Worm (Caenorhabditis elegans) whole organism, midembryonic: ENCODE data around the gene F29F11.20.

Source experiments
- T22C8.4 ChIP-seq: fragments of 200-800 bp; sonication (Bioruptor generic); IDR thresholded peaks from 2 replicates; pipeline ENCODE4 v1.3.6; 2022; ENCODE audit warnings: missing genetic modification characterization, missing compliant biosample characterization
- cog-1 ChIP-seq: sonication (generic microtip); optimal IDR thresholded peaks from 2 replicates; lab custom pipeline; 2016; ENCODE audit warnings: missing genetic modification characterization, missing compliant biosample characterization
- flt-1 ChIP-seq: fragments of 200-800 bp; sonication (Bioruptor generic); IDR thresholded peaks from 2 replicates; pipeline ENCODE4 v1.3.6; 2022; ENCODE audit warnings: missing genetic modification characterization, missing compliant biosample characterization
- klf-2 ChIP-seq: fragments of 200-800 bp; sonication (Bioruptor generic); conservative IDR thresholded peaks from 2 replicates; pipeline ENCODE4 v1.3.6; 2022; ENCODE audit warnings: missing genetic modification reagents, missing genetic modification characterization, missing compliant biosample characterization
- med-1 ChIP-seq: sonication (generic microtip); optimal IDR thresholded peaks from 2 replicates; lab custom pipeline; 2017; ENCODE audit warnings: missing genetic modification characterization, mild to moderate bottlenecking, missing compliant biosample characterization, antibody characterized with exemption, missing genetic modification reagents; ENCODE audit not compliant: insufficient read depth
- ref-1 ChIP-seq: fragments of 200-800 bp; sonication (Bioruptor generic); conservative IDR thresholded peaks from 2 replicates; pipeline ENCODE4 v1.3.6; 2022; ENCODE audit warnings: missing genetic modification reagents, missing genetic modification characterization, missing compliant biosample characterization
- tab-1 ChIP-seq: fragments of 200-800 bp; sonication (Bioruptor generic); IDR thresholded peaks from 2 replicates; pipeline ENCODE4 v1.3.6; 2022; ENCODE audit warnings: missing genetic modification characterization, missing compliant biosample characterization
- ztf-23 ChIP-seq: fragments of 200-800 bp; sonication (Bioruptor generic); IDR thresholded peaks from 2 replicates; pipeline ENCODE4 v1.3.6; 2022; ENCODE audit warnings: missing genetic modification reagents, missing genetic modification characterization, missing compliant biosample characterization
- ztf-29 ChIP-seq: fragments of 200-800 bp; sonication (Bioruptor generic); IDR thresholded peaks from 2 replicates; pipeline ENCODE4 v1.3.6; 2022; ENCODE audit warnings: missing genetic modification reagents, missing genetic modification characterization, missing compliant biosample characterization

The F29F11.20 gene

DNA sequence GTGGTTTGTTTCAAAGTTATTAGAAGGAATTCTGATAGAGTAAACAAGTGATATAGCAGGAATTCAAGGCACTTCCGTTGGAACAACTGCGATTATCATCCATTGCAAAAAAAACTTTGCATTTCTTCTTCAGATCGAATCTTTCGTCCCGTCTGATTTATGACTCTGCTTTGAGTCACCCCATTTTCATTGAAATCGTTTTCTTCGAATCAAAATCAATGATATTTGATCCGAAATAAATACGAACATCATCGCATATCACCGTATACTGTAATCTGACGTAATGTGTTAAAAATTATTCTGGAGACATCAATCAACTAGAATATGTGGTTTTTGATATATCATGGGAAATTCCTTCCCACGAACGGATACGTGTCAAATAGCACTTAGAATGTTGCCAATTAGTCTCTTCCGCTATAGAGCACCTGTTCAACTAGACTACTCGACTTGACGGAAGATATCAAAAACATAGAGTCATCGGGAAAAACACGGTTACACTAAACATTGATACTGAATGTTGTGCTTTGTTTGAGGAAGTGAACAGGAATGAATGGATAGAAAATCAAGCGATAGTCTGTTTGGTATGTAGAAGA, 43.2 kb downstream of the F29F11.20 start:
- TF ChIP-seq klf-2 (GFP tag; lab: Robert Waterston, UW) (no peak), flt-1 (GFP tag; lab: Robert Waterston, UW) (no peak), tab-1 (GFP tag; lab: Robert Waterston, UW) (no peak), T22C8.4 (no peak), med-1 (no peak), ref-1 (GFP tag; lab: Robert Waterston, UW) (no peak), cog-1 (tag; lab: Kevin White, UChicago) (no peak), ztf-29 (GFP tag; lab: Robert Waterston, UW) (no peak), ztf-23 (no peak)

DNA sequence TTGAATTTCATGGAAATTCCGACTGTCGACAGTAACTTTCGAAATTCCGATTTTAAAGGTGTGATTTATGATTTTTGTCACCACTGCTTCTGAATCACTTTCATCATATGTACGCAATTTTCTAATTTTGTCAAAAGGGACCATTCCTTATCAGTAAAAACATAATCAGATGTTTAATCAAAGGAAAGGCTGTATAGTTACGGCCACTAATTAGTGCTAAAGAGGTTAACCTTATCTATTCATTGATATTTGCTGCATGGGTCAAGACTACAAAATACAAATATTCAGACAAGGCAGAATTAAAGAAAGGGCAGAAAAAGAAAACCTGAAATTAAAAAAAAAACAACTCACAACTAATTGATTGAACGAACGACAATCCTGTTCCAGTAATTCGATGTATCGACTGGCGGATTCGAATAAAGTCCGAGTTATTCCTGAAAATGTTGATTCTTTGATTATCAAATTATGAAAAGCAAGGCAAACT, 44.3 kb downstream of the F29F11.20 start, which contains the start of gene T28B11.1:
Gene T28B11.1 (minus strand): TSS at position 434 of the 484 bp plus-strand sequence.
- TF ChIP-seq flt-1 (GFP tag; lab: Robert Waterston, UW) (no peak), med-1 (no peak), klf-2 (GFP tag; lab: Robert Waterston, UW) (no peak), ztf-29 (GFP tag; lab: Robert Waterston, UW) (no peak), tab-1 (GFP tag; lab: Robert Waterston, UW) (no peak), ref-1 (GFP tag; lab: Robert Waterston, UW) (no peak), cog-1 (tag; lab: Kevin White, UChicago) (no peak), T22C8.4 (no peak), ztf-23 (no peak)

DNA sequence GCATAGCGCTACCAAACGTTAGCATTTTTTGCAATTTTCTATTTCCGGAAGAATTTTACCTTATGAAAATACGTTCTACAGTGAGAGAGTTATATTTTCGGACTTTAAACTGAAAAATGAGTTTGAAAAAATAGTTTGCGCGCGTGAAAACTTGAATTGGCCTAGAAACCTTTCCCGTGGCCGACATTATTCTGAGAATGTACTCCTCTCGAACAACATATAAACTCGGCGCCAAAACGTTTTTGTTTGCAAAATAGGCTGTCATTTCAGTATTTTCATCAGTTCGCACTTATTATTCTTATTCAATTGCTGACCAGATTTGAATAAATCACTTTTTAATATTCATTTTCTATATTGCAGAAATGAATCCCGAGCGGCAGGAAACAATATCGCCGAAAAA, 49.1 kb downstream of the F29F11.20 start, which contains the start of the genes mre-11 and wdr-5.3:
Gene mre-11 (minus strand): TSS at position 113 of the 400 bp plus-strand sequence.
Gene wdr-5.3 (plus strand): TSS at position 361 of the 400 bp plus-strand sequence.
- no peak for TF ChIP-seq klf-2 (GFP tag; lab: Robert Waterston, UW)
